Worm (Caenorhabditis elegans) whole organism, L4 larva: ENCODE data around the gene C18H7.6.

ENCODE experiments used
- F10B5.3 ChIP-seq: sonication (generic microtip); optimal IDR thresholded peaks from 2 replicates; lab custom pipeline; 2016; ENCODE audit warnings: mild to moderate bottlenecking, missing genetic modification characterization, missing compliant biosample characterization
- F37D6.2 ChIP-seq: sonication (generic microtip); optimal IDR thresholded peaks from 2 replicates; lab custom pipeline; 2016; ENCODE audit warnings: mild to moderate bottlenecking, missing genetic modification characterization, missing compliant biosample characterization
- F44E2.7 ChIP-seq: fragments of 200-800 bp; sonication (Bioruptor generic); IDR thresholded peaks from 2 replicates; pipeline ENCODE4 v2.1.2; 2022; ENCODE audit warnings: missing genetic modification characterization, missing compliant biosample characterization
- R02D3.7 ChIP-seq: fragments of 150-350 bp; sonication (generic microtip); optimal IDR thresholded peaks from 3 replicates; lab custom pipeline; 2014; ENCODE audit warnings: missing biosample characterization, missing genetic modification characterization
- T20F7.1 ChIP-seq: fragments of 200-800 bp; sonication (Bioruptor generic); optimal IDR thresholded peaks from 2 replicates; lab custom pipeline; 2018; ENCODE audit warnings: mild to moderate bottlenecking, missing genetic modification characterization, missing compliant biosample characterization
- T26A8.4 ChIP-seq: fragments of 200-800 bp; sonication (Bioruptor generic); IDR thresholded peaks from 2 replicates; pipeline ENCODE4 v1.3.6; 2022; ENCODE audit warnings: missing genetic modification characterization, missing compliant biosample characterization
- Y75B8A.6 ChIP-seq: fragments of 200-800 bp; sonication (Bioruptor generic); IDR thresholded peaks from 2 replicates; pipeline ENCODE4 v1.3.6; 2022; ENCODE audit warnings: missing genetic modification reagents, missing genetic modification characterization, missing compliant biosample characterization
- ZK546.5 ChIP-seq, 2 experiments: sonication (generic microtip); optimal IDR thresholded peaks; 2 replicates each; lab custom pipeline; 2017; ENCODE audit warnings: missing biosample characterization in 2 of 2, missing genetic modification characterization in 2 of 2
- ama-1 ChIP-seq: fragments of 150-350 bp; optimal IDR thresholded peaks from 2 replicates; lab custom pipeline; 2014; ENCODE audit warnings: inconsistent platforms, mixed read lengths
- attf-4 ChIP-seq: sonication (generic microtip); optimal IDR thresholded peaks from 3 replicates; lab custom pipeline; 2017; ENCODE audit warnings: missing biosample characterization, missing genetic modification characterization
- ceh-82 ChIP-seq: sonication (generic microtip); optimal IDR thresholded peaks from 2 replicates; lab custom pipeline; 2017; ENCODE audit warnings: missing biosample characterization, missing genetic modification characterization
- ces-1 ChIP-seq: fragments of 150-350 bp; sonication (generic microtip); optimal IDR thresholded peaks from 4 replicates; lab custom pipeline; 2014; ENCODE audit warnings: missing biosample characterization, missing genetic modification reagents, missing genetic modification characterization
- ctbp-1 ChIP-seq: fragments of 200-800 bp; sonication (Bioruptor generic); IDR thresholded peaks from 2 replicates; pipeline ENCODE4 v1.3.6; 2022; ENCODE audit warnings: missing genetic modification reagents, missing genetic modification characterization, missing compliant biosample characterization
- daf-12 ChIP-seq: fragments of 150-350 bp; optimal IDR thresholded peaks from 2 replicates; lab custom pipeline; 2014; ENCODE audit warnings: missing biosample characterization, missing genetic modification reagents, missing genetic modification characterization
- daf-16 ChIP-seq, 3 experiments: sonication (generic microtip); optimal IDR thresholded peaks; 2 replicates each; lab custom pipeline; 2016 to 2017; ENCODE audit warnings: missing genetic modification characterization in 3 of 3, missing genetic modification reagents in 3 of 3, mild to moderate bottlenecking in 2 of 3, missing compliant biosample characterization in 2 of 3, missing biosample characterization in 1 of 3, moderate library complexity in 1 of 3
- daf-19 ChIP-seq: fragments of 200-800 bp; sonication (Bioruptor generic); conservative IDR thresholded peaks from 2 replicates; pipeline ENCODE4 v1.3.6; 2022; ENCODE audit warnings: missing genetic modification characterization, missing compliant biosample characterization
- daf-8 ChIP-seq: fragments of 200-800 bp; sonication (Bioruptor generic); IDR thresholded peaks from 2 replicates; pipeline ENCODE4 v1.3.6; 2022; ENCODE audit warnings: missing genetic modification characterization, missing compliant biosample characterization
- dmd-8 ChIP-seq: fragments of 200-800 bp; sonication (Bioruptor generic); IDR thresholded peaks from 2 replicates; pipeline ENCODE4 v1.3.6; 2022; ENCODE audit warnings: missing genetic modification characterization, missing compliant biosample characterization
- duxl-1 ChIP-seq: sonication (generic microtip); optimal IDR thresholded peaks from 2 replicates; lab custom pipeline; 2016; ENCODE audit warnings: mild to moderate bottlenecking, missing genetic modification characterization, moderate library complexity, missing compliant biosample characterization; ENCODE audit not compliant: poor library complexity
- dve-1 ChIP-seq: sonication (generic microtip); optimal IDR thresholded peaks from 2 replicates; lab custom pipeline; 2017; ENCODE audit warnings: antibody characterized with exemption, mild to moderate bottlenecking, missing genetic modification characterization, missing compliant biosample characterization; ENCODE audit not compliant: insufficient read depth
- fkh-10 ChIP-seq: fragments of 150-350 bp; optimal IDR thresholded peaks from 2 replicates; lab custom pipeline; 2014; ENCODE audit warnings: missing biosample characterization, missing genetic modification reagents, missing genetic modification characterization
- hlh-30 ChIP-seq: sonication (generic microtip); optimal IDR thresholded peaks from 2 replicates; lab custom pipeline; 2017; ENCODE audit warnings: antibody characterized with exemption, mild to moderate bottlenecking, missing genetic modification characterization, missing compliant biosample characterization; ENCODE audit not compliant: insufficient read depth
- jun-1 ChIP-seq: fragments of 150-350 bp; optimal IDR thresholded peaks from 2 replicates; lab custom pipeline; 2014; ENCODE audit warnings: missing biosample characterization, missing genetic modification reagents, missing genetic modification characterization
- lin-13 ChIP-seq: fragments of 150-350 bp; optimal IDR thresholded peaks from 2 replicates; lab custom pipeline; 2014; ENCODE audit warnings: missing biosample characterization, missing genetic modification reagents, missing genetic modification characterization
- lin-29 ChIP-seq: fragments of 200-800 bp; sonication (Bioruptor generic); IDR thresholded peaks from 2 replicates; pipeline ENCODE4 v1.3.6; 2022; ENCODE audit warnings: missing genetic modification reagents, missing genetic modification characterization, missing compliant biosample characterization
- lin-38 ChIP-seq: fragments of 200-800 bp; sonication (Bioruptor generic); IDR thresholded peaks from 2 replicates; pipeline ENCODE4 v1.3.6; 2022; ENCODE audit warnings: missing genetic modification reagents, missing genetic modification characterization, missing compliant biosample characterization
- madf-5 ChIP-seq, 2 experiments: fragments of 200-800 bp; sonication (Bioruptor generic); IDR thresholded peaks; 2 replicates each; pipeline ENCODE4 v1.3.6; 2022; ENCODE audit warnings: missing compliant biosample characterization in 2 of 2, missing genetic modification characterization in 2 of 2
- madf-9 ChIP-seq: fragments of 200-800 bp; sonication (Bioruptor generic); conservative IDR thresholded peaks from 2 replicates; pipeline ENCODE4 v1.3.6; 2022; ENCODE audit warnings: missing genetic modification reagents, missing genetic modification characterization, missing compliant biosample characterization
- mdl-1 ChIP-seq, 2 experiments: fragments of 150-350 bp in 1 of 2; sonication (generic microtip) in 1 of 2; optimal IDR thresholded peaks; 2 replicates each; lab custom pipeline; 2014 to 2017; ENCODE audit warnings: missing biosample characterization in 2 of 2, missing genetic modification characterization in 2 of 2
- mep-1 ChIP-seq: fragments of 150-350 bp; sonication (generic microtip); optimal IDR thresholded peaks from 3 replicates; lab custom pipeline; 2014; ENCODE audit warnings: missing biosample characterization, missing genetic modification characterization
- mes-2 ChIP-seq: sonication (generic microtip); optimal IDR thresholded peaks from 2 replicates; lab custom pipeline; 2016; ENCODE audit warnings: missing genotype, mild to moderate bottlenecking, missing genetic modification characterization, missing compliant biosample characterization; ENCODE audit not compliant: poor library complexity, severe bottlenecking
- nhr-102 ChIP-seq: sonication (generic microtip); optimal IDR thresholded peaks from 2 replicates; lab custom pipeline; 2016; ENCODE audit warnings: mild to moderate bottlenecking, missing genetic modification characterization, moderate library complexity, missing compliant biosample characterization
- nhr-11 ChIP-seq: fragments of 150-350 bp; optimal IDR thresholded peaks from 2 replicates; lab custom pipeline; 2014; ENCODE audit warnings: missing biosample characterization, missing genetic modification characterization
- nhr-111 ChIP-seq: fragments of 200-800 bp; sonication (Bioruptor generic); optimal IDR thresholded peaks from 2 replicates; lab custom pipeline; 2018; ENCODE audit warnings: mild to moderate bottlenecking, missing genetic modification characterization, missing compliant biosample characterization
- nhr-25 ChIP-seq: sonication (generic microtip); optimal IDR thresholded peaks from 2 replicates; lab custom pipeline; 2017; ENCODE audit warnings: missing genetic modification characterization, mild to moderate bottlenecking, missing compliant biosample characterization, antibody characterized with exemption, moderate library complexity, borderline replicate concordance; ENCODE audit not compliant: insufficient read depth
- nhr-41 ChIP-seq: fragments of 200-800 bp; sonication (Bioruptor generic); IDR thresholded peaks from 2 replicates; pipeline ENCODE4 v1.3.6; 2022; ENCODE audit warnings: missing genetic modification reagents, missing genetic modification characterization, missing compliant biosample characterization
- nhr-42 ChIP-seq: fragments of 200-800 bp; sonication (Bioruptor generic); IDR thresholded peaks from 2 replicates; pipeline ENCODE4 v1.3.6; 2022; ENCODE audit warnings: missing genetic modification characterization, missing compliant biosample characterization
- nhr-48 ChIP-seq: sonication (generic microtip); optimal IDR thresholded peaks from 2 replicates; lab custom pipeline; 2016; ENCODE audit warnings: mild to moderate bottlenecking, missing genetic modification characterization, missing compliant biosample characterization
- pha-4 ChIP-seq, 2 experiments: fragments of 150-350 bp in 1 of 2; fragments of 200-800 bp in 1 of 2; sonication (Bioruptor generic) in 1 of 2; IDR thresholded peaks in 1 of 2; optimal IDR thresholded peaks in 1 of 2; 2 replicates each; pipeline versions ENCODE4 v1.3.6 to Lab custom; 2014 to 2022; ENCODE audit warnings: missing genetic modification characterization in 2 of 2, missing genetic modification reagents in 2 of 2, missing biosample characterization in 1 of 2, missing compliant biosample characterization in 1 of 2
- php-3 ChIP-seq: fragments of 200-800 bp; sonication (Bioruptor generic); IDR thresholded peaks from 2 replicates; pipeline ENCODE4 v1.3.6; 2022; ENCODE audit warnings: missing genetic modification reagents, missing genetic modification characterization, missing compliant biosample characterization
- rbr-2 ChIP-seq: sonication (generic microtip); optimal IDR thresholded peaks from 2 replicates; lab custom pipeline; 2016; ENCODE audit warnings: missing genotype, missing genetic modification characterization, missing compliant biosample characterization
- sdz-12 ChIP-seq: fragments of 200-800 bp; sonication (Bioruptor generic); optimal IDR thresholded peaks from 2 replicates; lab custom pipeline; 2018; ENCODE audit warnings: mild to moderate bottlenecking, missing genetic modification characterization, missing compliant biosample characterization
- set-16 ChIP-seq: fragments of 200-800 bp; sonication (Bioruptor generic); IDR thresholded peaks from 2 replicates; pipeline ENCODE4 v1.3.6; 2022; ENCODE audit warnings: missing genetic modification reagents, missing genetic modification characterization, missing compliant biosample characterization
- snpc-1.2 ChIP-seq: fragments of 200-800 bp; sonication (Bioruptor generic); IDR thresholded peaks from 2 replicates; pipeline ENCODE4 v1.3.6; 2022; ENCODE audit warnings: missing genetic modification reagents, missing genetic modification characterization, missing compliant biosample characterization
- tag-97 ChIP-seq: fragments of 200-800 bp; sonication (Bioruptor generic); IDR thresholded peaks from 2 replicates; pipeline ENCODE4 v1.3.6; 2022; ENCODE audit warnings: missing genetic modification characterization, missing compliant biosample characterization
- unc-39 ChIP-seq: sonication (generic microtip); optimal IDR thresholded peaks from 2 replicates; lab custom pipeline; 2017; ENCODE audit warnings: missing biosample characterization, missing genetic modification characterization
- unc-62 ChIP-seq, 3 experiments: fragments of 150-350 bp in 1 of 3; sonication (generic microtip); optimal IDR thresholded peaks in 2 of 3; peaks in 1 of 3; 1 replicate in 1 of 3; 2 replicates in 2 of 3; lab custom pipeline; 2014 to 2017; ENCODE audit warnings: missing biosample characterization in 3 of 3, missing genetic modification characterization in 3 of 3, missing genetic modification reagents in 3 of 3, missing genotype in 1 of 3
- zag-1 ChIP-seq: fragments of 150-350 bp; optimal IDR thresholded peaks from 2 replicates; lab custom pipeline; 2014; ENCODE audit warnings: missing biosample characterization, missing genetic modification characterization
- zfp-2 ChIP-seq: sonication (generic microtip); optimal IDR thresholded peaks from 2 replicates; lab custom pipeline; 2016; ENCODE audit warnings: mild to moderate bottlenecking, missing genetic modification characterization, missing compliant biosample characterization

C18H7.6 gene

ce11 chrIV:620324-620723 is 28.0 kb upstream of the C18H7.6 start (continued):
- TF ChIP-seq madf-5 (GFP tag; IDR thresholded peaks at IDR 0.05; lab: Robert Waterston, UW) = peak; percentile 20 to 75; a peak in 1 of 4 replicates
- peak; percentile 85; the same call in 1 of the 2 replicates for TF ChIP-seq F44E2.7 (GFP tag; lab: Robert Waterston, UW)
- TF ChIP-seq ctbp-1 (GFP tag; lab: Robert Waterston, UW) = peak; percentile 87
- TF ChIP-seq nhr-11 (tag; lab: Kevin White, UChicago) = no peak
- peak; percentile 78; the same call in 1 of the 2 replicates for TF ChIP-seq nhr-42 (GFP tag; lab: Robert Waterston, UW)
- TF ChIP-seq T26A8.4 (GFP tag; lab: Robert Waterston, UW) = peak; percentile 71; the same call in 1 of the 2 replicates
- no peak for TF ChIP-seq ceh-82
- TF ChIP-seq jun-1 (tag; lab: Kevin White, UChicago) = peak; percentile 55
- peak; percentile 46 for TF ChIP-seq duxl-1 (tag; lab: Kevin White, UChicago)
- peak in 1 of 2 experiments; percentile 13 for TF ChIP-seq mdl-1 (tag; optimal IDR thresholded peaks at IDR 0.05; lab: Kevin White, UChicago)
- TF ChIP-seq mep-1 (tag; lab: Kevin White, UChicago) = no peak
- no peak for TF ChIP-seq unc-39
- 0 out of 2 replicates have a peak, but pooled peaks have one; percentile 43 for TF ChIP-seq daf-19 (GFP tag; lab: Robert Waterston, UW)
- no peak for TF ChIP-seq dve-1 (tag; lab: Kevin White, UChicago)
- TF ChIP-seq php-3 (GFP tag; lab: Robert Waterston, UW) = peak; percentile 58; the same call in 1 of the 2 replicates
- TF ChIP-seq daf-8 (GFP tag; lab: Robert Waterston, UW) = no peak
- TF ChIP-seq sdz-12 (GFP tag; lab: Kevin White, UChicago) = no peak
- TF ChIP-seq dmd-8 (GFP tag; lab: Robert Waterston, UW) = peak; percentile 90
- TF ChIP-seq F10B5.3 (tag; lab: Kevin White, UChicago) = no peak
- TF ChIP-seq nhr-48 = peak; percentile 21
- no peak for TF ChIP-seq Y75B8A.6 (GFP tag; lab: Robert Waterston, UW)
- peak; percentile 67; the same call in 1 of the 2 replicates for TF ChIP-seq madf-9 (GFP tag; lab: Robert Waterston, UW)
- no peak for TF ChIP-seq zag-1 (tag; lab: Kevin White, UChicago)
- TF ChIP-seq hlh-30 (tag; lab: Kevin White, UChicago) = no peak
- TF ChIP-seq unc-62 (GFP tag; optimal IDR thresholded peaks at IDR 0.05 in 1 of 2; lab: Kevin White, UChicago) = peak in 1 of 2 experiments; percentile 55
- TF ChIP-seq unc-62 (tag; optimal IDR thresholded peaks at IDR 0.05; lab: Kevin White, UChicago) = no peak
- no peak for TF ChIP-seq set-16 (GFP tag; lab: Robert Waterston, UW)
- TF ChIP-seq nhr-41 (GFP tag; lab: Robert Waterston, UW) = no peak
- no peak for TF ChIP-seq T20F7.1 (GFP tag; lab: Kevin White, UChicago)
- no peak for TF ChIP-seq fkh-10 (GFP tag; lab: Kevin White, UChicago)
- no peak for TF ChIP-seq daf-12 (tag; lab: Kevin White, UChicago)
- no peak for TF ChIP-seq ces-1 (GFP tag; lab: Kevin White, UChicago)
- TF ChIP-seq lin-38 (GFP tag; lab: Robert Waterston, UW) = no peak
- TF ChIP-seq pha-4 (GFP tag; IDR thresholded peaks at IDR 0.05; lab: Robert Waterston, UW) = peak; percentile 81
- TF ChIP-seq pha-4 (tag; optimal IDR thresholded peaks at IDR 0.05; lab: Kevin White, UChicago) = no peak
- no peak for TF ChIP-seq R02D3.7 (tag; lab: Kevin White, UChicago)
- no peak for TF ChIP-seq zfp-2
- TF ChIP-seq tag-97 (GFP tag; lab: Robert Waterston, UW) = no peak
- TF ChIP-seq ama-1 (lab: Kevin White, UChicago) = no peak
- TF ChIP-seq lin-29 = no peak
- no peak for TF ChIP-seq nhr-102 (tag; lab: Kevin White, UChicago)
- no peak for TF ChIP-seq F37D6.2 (tag; lab: Kevin White, UChicago)
- peak; percentile 27 to 63 for TF ChIP-seq daf-16 (GFP tag; optimal IDR thresholded peaks at IDR 0.05; lab: Kevin White, UChicago)
- peak; percentile 38 for TF ChIP-seq daf-16 (tag; optimal IDR thresholded peaks at IDR 0.05; lab: Kevin White, UChicago)
- no peak for TF ChIP-seq mes-2 (tag; lab: Kevin White, UChicago)
- TF ChIP-seq nhr-25 (tag; lab: Kevin White, UChicago) = no peak
- no peak for TF ChIP-seq ZK546.5 (tag; optimal IDR thresholded peaks at IDR 0.05; lab: Kevin White, UChicago)
- TF ChIP-seq nhr-111 (GFP tag; lab: Kevin White, UChicago) = peak; percentile 56
- no peak for TF ChIP-seq lin-13 (GFP tag; lab: Kevin White, UChicago)
- TF ChIP-seq snpc-1.2 (GFP tag; lab: Robert Waterston, UW) = peak; percentile 74
- TF ChIP-seq attf-4 (tag; lab: Kevin White, UChicago) = no peak
- TF ChIP-seq rbr-2 (tag; lab: Kevin White, UChicago) = peak; percentile 65
